Fruit fly (Drosophila melanogaster): ENCODE results near the gene CG12730.

DNA sequence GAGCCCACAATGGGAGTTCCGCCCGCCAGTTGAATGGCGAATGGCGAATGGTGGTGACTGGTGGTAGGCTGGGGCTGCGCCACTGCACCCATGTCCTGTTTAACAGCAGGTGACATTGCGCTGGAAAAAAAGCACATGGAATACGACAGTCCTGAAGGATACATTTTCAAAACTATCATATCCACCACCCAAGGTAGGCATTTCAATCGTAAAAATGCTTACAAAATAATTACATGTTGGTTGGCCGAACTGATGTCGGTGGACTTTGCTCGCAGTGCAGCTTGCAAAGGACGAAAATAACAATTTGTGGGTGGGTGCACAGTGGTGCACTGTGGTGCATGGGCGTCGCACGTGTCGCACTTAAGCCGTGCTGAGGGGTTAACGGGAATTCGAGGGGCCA lies 12.5 kb upstream of the CG12730 start:
- no peak for TF ChIP-seq fru (GFP tag; optimal IDR thresholded peaks at IDR 0.05)
- no peak for TF ChIP-seq OdsH (GFP tag; optimal IDR thresholded peaks at IDR 0.05)
- TF ChIP-seq h (GFP tag; optimal IDR thresholded peaks at IDR 0.05) = no peak
- TF ChIP-seq CG9705 (GFP tag; optimal IDR thresholded peaks at IDR 0.05) = no peak
- TF ChIP-seq psq (GFP tag; optimal IDR thresholded peaks at IDR 0.05) = no peak

Data from whole organism, wandering third instar larva.